Worm (Caenorhabditis elegans) whole organism, late embryonic: ENCODE measurements around the gene C46F11.6.

Experiments used
- K02D7.2 ChIP-seq: sonication (generic microtip); optimal IDR thresholded peaks from 2 replicates; lab custom pipeline; 2017; ENCODE audit warnings: mild to moderate bottlenecking, missing genetic modification characterization, missing compliant biosample characterization
- K09A11.1 ChIP-seq: sonication (generic microtip); optimal IDR thresholded peaks from 2 replicates; lab custom pipeline; 2017; ENCODE audit warnings: antibody characterized with exemption, mild to moderate bottlenecking, missing genetic modification characterization, missing compliant biosample characterization; ENCODE audit not compliant: insufficient read depth
- T23F11.4 ChIP-seq: fragments of 200-800 bp; sonication (Bioruptor generic); optimal IDR thresholded peaks from 2 replicates; lab custom pipeline; 2018; ENCODE audit warnings: mild to moderate bottlenecking, missing genetic modification characterization, missing compliant biosample characterization
- Y22D7AL.16 ChIP-seq: sonication (generic microtip); optimal IDR thresholded peaks from 2 replicates; lab custom pipeline; 2016; ENCODE audit warnings: missing genetic modification characterization, missing compliant biosample characterization
- ahr-1 ChIP-seq: sonication (generic microtip); optimal IDR thresholded peaks from 2 replicates; lab custom pipeline; 2016; ENCODE audit warnings: missing genetic modification characterization, missing compliant biosample characterization
- ama-1 ChIP-seq: fragments of 150-350 bp; optimal IDR thresholded peaks from 2 replicates; lab custom pipeline; 2014
- ceh-14 ChIP-seq: sonication (generic microtip); optimal IDR thresholded peaks from 2 replicates; lab custom pipeline; 2016; ENCODE audit warnings: missing genotype, missing genetic modification characterization, missing compliant biosample characterization
- ceh-18 ChIP-seq: sonication (generic microtip); optimal IDR thresholded peaks from 2 replicates; lab custom pipeline; 2016; ENCODE audit warnings: missing genetic modification characterization, missing compliant biosample characterization
- ceh-19 ChIP-seq: fragments of 200-800 bp; sonication (Bioruptor generic); optimal IDR thresholded peaks from 2 replicates; lab custom pipeline; 2018; ENCODE audit warnings: mild to moderate bottlenecking, missing genetic modification characterization, missing compliant biosample characterization
- ceh-24 ChIP-seq: sonication (generic microtip); optimal IDR thresholded peaks from 2 replicates; lab custom pipeline; 2016; ENCODE audit warnings: mild to moderate bottlenecking, missing genetic modification characterization, missing compliant biosample characterization
- ceh-30 ChIP-seq: fragments of 150-350 bp; optimal IDR thresholded peaks from 2 replicates; lab custom pipeline; 2014; ENCODE audit warnings: missing biosample characterization, missing genetic modification characterization
- ceh-48 ChIP-seq: sonication (generic microtip); optimal IDR thresholded peaks from 2 replicates; lab custom pipeline; 2016; ENCODE audit warnings: missing genetic modification characterization, inconsistent platforms, missing compliant biosample characterization
- che-1 ChIP-seq: sonication (generic microtip); optimal IDR thresholded peaks from 2 replicates; lab custom pipeline; 2016; ENCODE audit warnings: mild to moderate bottlenecking, missing genetic modification characterization, missing compliant biosample characterization
- dve-1 ChIP-seq: sonication (generic microtip); optimal IDR thresholded peaks from 2 replicates; lab custom pipeline; 2017; ENCODE audit warnings: antibody characterized with exemption, mild to moderate bottlenecking, missing genetic modification characterization, missing compliant biosample characterization
- elt-2 ChIP-seq: sonication (generic microtip); optimal IDR thresholded peaks from 2 replicates; lab custom pipeline; 2016; ENCODE audit warnings: missing genetic modification reagents, missing genetic modification characterization, missing compliant biosample characterization
- fax-1 ChIP-seq: sonication (generic microtip); optimal IDR thresholded peaks from 2 replicates; lab custom pipeline; 2016; ENCODE audit warnings: missing genotype, missing genetic modification characterization, missing compliant biosample characterization
- fkh-6 ChIP-seq: sonication (generic microtip); optimal IDR thresholded peaks from 2 replicates; lab custom pipeline; 2016; ENCODE audit warnings: missing genetic modification characterization, missing compliant biosample characterization
- hlh-15 ChIP-seq: sonication (generic microtip); optimal IDR thresholded peaks from 2 replicates; lab custom pipeline; 2016; ENCODE audit warnings: missing genetic modification characterization, missing compliant biosample characterization
- hlh-30 ChIP-seq: sonication (generic microtip); optimal IDR thresholded peaks from 2 replicates; lab custom pipeline; 2017; ENCODE audit warnings: antibody characterized with exemption, missing genetic modification characterization, missing compliant biosample characterization; ENCODE audit not compliant: insufficient read depth
- hlh-8 ChIP-seq: sonication (generic microtip); optimal IDR thresholded peaks from 2 replicates; lab custom pipeline; 2016; ENCODE audit warnings: missing genotype, missing genetic modification characterization, missing compliant biosample characterization
- lim-6 ChIP-seq: sonication (generic microtip); optimal IDR thresholded peaks from 2 replicates; lab custom pipeline; 2016; ENCODE audit warnings: missing genetic modification characterization, missing compliant biosample characterization
- mec-3 ChIP-seq: sonication (generic microtip); optimal IDR thresholded peaks from 2 replicates; lab custom pipeline; 2016; ENCODE audit warnings: borderline replicate concordance, missing genetic modification characterization, missing compliant biosample characterization
- nfya-1 ChIP-seq: sonication (generic microtip); optimal IDR thresholded peaks from 2 replicates; lab custom pipeline; 2017; ENCODE audit warnings: missing genetic modification characterization, mild to moderate bottlenecking, missing compliant biosample characterization, antibody characterized with exemption, moderate library complexity
- nhr-232 ChIP-seq: sonication (generic microtip); optimal IDR thresholded peaks from 2 replicates; lab custom pipeline; 2016; ENCODE audit warnings: missing genetic modification characterization, missing compliant biosample characterization
- pha-2 ChIP-seq: sonication (generic microtip); optimal IDR thresholded peaks from 2 replicates; lab custom pipeline; 2017; ENCODE audit warnings: mild to moderate bottlenecking, missing genetic modification characterization, missing compliant biosample characterization
- pha-4 ChIP-seq: fragments of 150-350 bp; optimal IDR thresholded peaks from 2 replicates; lab custom pipeline; 2018; ENCODE audit warnings: missing biosample characterization, missing genetic modification reagents, missing genetic modification characterization
- pqm-1 ChIP-seq: sonication (generic microtip); optimal IDR thresholded peaks from 2 replicates; lab custom pipeline; 2016; ENCODE audit warnings: missing genetic modification characterization, missing compliant biosample characterization
- pros-1 ChIP-seq: fragments of 150-350 bp; optimal IDR thresholded peaks from 2 replicates; lab custom pipeline; 2014; ENCODE audit warnings: missing biosample characterization, missing genetic modification reagents, missing genetic modification characterization
- ref-2 ChIP-seq: sonication (generic microtip); optimal IDR thresholded peaks from 2 replicates; lab custom pipeline; 2016; ENCODE audit warnings: missing genetic modification characterization, missing compliant biosample characterization
- rnt-1 ChIP-seq: sonication (generic microtip); optimal IDR thresholded peaks from 2 replicates; lab custom pipeline; 2016; ENCODE audit warnings: missing genetic modification characterization, missing compliant biosample characterization
- sdc-2 ChIP-seq: sonication (generic microtip); optimal IDR thresholded peaks from 2 replicates; lab custom pipeline; 2016; ENCODE audit warnings: missing genotype, missing genetic modification characterization, missing compliant biosample characterization
- sox-2 ChIP-seq: fragments of 200-800 bp; sonication (Bioruptor generic); IDR thresholded peaks from 2 replicates; pipeline ENCODE4 v1.3.6; 2022; ENCODE audit warnings: missing genetic modification reagents, missing genetic modification characterization, missing compliant biosample characterization
- syd-9 ChIP-seq: sonication (generic microtip); optimal IDR thresholded peaks from 2 replicates; lab custom pipeline; 2016; ENCODE audit warnings: mild to moderate bottlenecking, missing genetic modification characterization, moderate library complexity, missing compliant biosample characterization
- tbx-2 ChIP-seq: sonication (generic microtip); optimal IDR thresholded peaks from 2 replicates; lab custom pipeline; 2016; ENCODE audit warnings: missing genetic modification characterization, missing compliant biosample characterization
- tbx-7 ChIP-seq: sonication (generic microtip); optimal IDR thresholded peaks from 2 replicates; lab custom pipeline; 2016; ENCODE audit warnings: missing genotype, missing genetic modification characterization, missing compliant biosample characterization
- unc-3 ChIP-seq, 2 experiments: fragments of 200-800 bp in 1 of 2; sonication (Bioruptor generic) in 1 of 2; sonication (generic microtip) in 1 of 2; conservative IDR thresholded peaks in 1 of 2; optimal IDR thresholded peaks in 1 of 2; 2 replicates each; pipeline versions ENCODE4 v1.3.6 to Lab custom; 2016 to 2022; ENCODE audit warnings: missing compliant biosample characterization in 2 of 2, missing genetic modification characterization in 2 of 2, missing genetic modification reagents in 1 of 2
- unc-42 ChIP-seq: sonication (generic microtip); optimal IDR thresholded peaks from 2 replicates; lab custom pipeline; 2016; ENCODE audit warnings: missing genotype, missing genetic modification characterization, missing compliant biosample characterization
- unc-55 ChIP-seq: sonication (generic microtip); optimal IDR thresholded peaks from 2 replicates; lab custom pipeline; 2017; ENCODE audit warnings: missing biosample characterization, missing genetic modification reagents, missing genetic modification characterization
- unc-86 ChIP-seq: sonication (generic microtip); optimal IDR thresholded peaks from 2 replicates; lab custom pipeline; 2016; ENCODE audit warnings: missing genetic modification characterization, missing compliant biosample characterization
- ztf-16 ChIP-seq: sonication (generic microtip); optimal IDR thresholded peaks from 2 replicates; lab custom pipeline; 2017; ENCODE audit warnings: missing genetic modification characterization, missing compliant biosample characterization

The C46F11.6 gene

DNA sequence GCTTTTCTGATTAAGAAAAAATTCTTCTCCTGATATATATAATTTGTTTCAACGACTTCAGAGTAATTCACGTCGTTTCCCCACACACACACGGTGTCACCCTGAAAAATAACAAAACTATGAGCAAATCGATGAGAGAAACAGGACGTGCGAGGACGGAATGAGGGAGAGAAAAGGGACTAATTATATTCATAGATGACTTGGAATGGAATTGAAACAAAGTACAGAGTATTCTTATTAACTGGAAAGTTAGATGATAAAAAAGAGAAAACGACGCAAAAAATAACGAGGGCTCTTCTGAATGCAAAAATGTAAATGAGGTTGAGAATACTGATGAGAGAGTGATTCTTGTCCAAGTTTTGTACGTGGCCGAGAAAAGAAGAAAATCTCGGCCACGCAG lies at the start of gene C46F11.6:
Gene C46F11.6 (minus strand): TSS at position 101 of the 400 bp plus-strand sequence.
- no peak for TF ChIP-seq pros-1 (tag; lab: Kevin White, UChicago)
- no peak for TF ChIP-seq ceh-24 (tag; lab: Kevin White, UChicago)

ce11 chrIII:3719564-3719963 lies 49.3 kb upstream of the C46F11.6 start, which contains the start of gene C14B1.8:
TSS of gene C14B1.8 (minus strand) at chrIII:3719680.
- TF ChIP-seq ceh-18 (tag; lab: Kevin White, UChicago) = no peak
- TF ChIP-seq mec-3 (tag; lab: Kevin White, UChicago) = no peak
- peak; percentile 95 for TF ChIP-seq unc-42 (tag; lab: Kevin White, UChicago)

DNA sequence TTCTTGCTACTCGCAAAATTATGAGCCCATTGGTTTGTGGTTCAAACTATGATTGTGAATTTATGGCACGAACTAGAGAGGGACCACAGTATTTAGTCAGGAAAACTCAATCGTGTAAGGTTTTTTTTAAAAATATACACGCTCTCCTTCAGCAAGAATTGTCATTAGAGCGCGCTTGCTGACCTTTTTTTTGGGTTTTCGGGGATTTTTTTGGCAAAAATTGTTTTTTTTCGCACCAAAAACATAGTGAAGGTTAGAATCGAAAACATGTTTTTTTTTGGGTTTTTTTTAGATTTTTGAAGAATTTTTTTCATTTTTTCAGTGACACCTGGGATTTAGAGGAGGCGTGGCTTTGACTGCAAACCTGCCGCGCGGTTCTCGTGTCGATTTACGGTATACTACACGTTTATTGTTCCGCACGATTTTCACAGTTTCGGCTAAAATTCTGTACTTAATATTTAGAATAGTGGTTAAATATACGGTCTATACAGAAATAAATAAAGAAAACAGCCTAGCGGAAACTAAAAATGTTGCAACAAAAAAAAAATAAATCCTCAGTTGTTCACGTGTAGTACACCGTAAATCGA lies 45.9 kb upstream of the C46F11.6 start:
- no peak for TF ChIP-seq rnt-1
- no peak for TF ChIP-seq pha-4 (tag; lab: Kevin White, UChicago)
- TF ChIP-seq tbx-2 = peak; percentile 16

ce11 chrIII:3713163-3713562 lies 42.9 kb upstream of the C46F11.6 start, which contains the start of gene nrde-1:
TSS of gene nrde-1 (plus strand) at chrIII:3713463.
- TF ChIP-seq nfya-1 (tag; lab: Kevin White, UChicago) (no peak), pha-2 (tag; lab: Kevin White, UChicago) (no peak), sdc-2 (tag; lab: Kevin White, UChicago) (no peak), ceh-48 (tag; lab: Kevin White, UChicago) (no peak), hlh-8 (no peak), T23F11.4 (GFP tag; lab: Kevin White, UChicago) (no peak), sox-2 (GFP tag; lab: Robert Waterston, UW) (no peak), elt-2 (no peak)

DNA sequence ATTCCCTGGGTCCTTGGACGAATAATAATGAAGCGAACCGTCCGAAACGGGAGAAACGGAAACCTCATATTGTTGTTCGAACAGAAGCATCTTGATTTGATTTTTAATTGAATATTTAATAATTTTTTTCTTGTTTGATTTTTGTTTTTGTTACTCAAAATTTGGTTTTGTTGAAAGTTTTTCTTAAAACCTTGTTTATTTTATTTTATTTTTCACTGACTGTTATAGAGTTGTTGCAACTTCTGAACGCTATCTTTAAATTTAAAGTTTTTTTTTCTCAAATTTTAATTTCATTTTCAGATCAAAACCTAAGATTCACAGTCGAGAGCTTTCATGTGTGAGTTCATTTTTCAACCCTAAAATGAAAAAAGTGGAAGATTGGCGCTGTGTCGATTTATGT lies 38.8 kb upstream of the C46F11.6 start, which contains the start of gene alkb-8:
Gene alkb-8 (plus strand): TSS at position 301 of the 400 bp plus-strand sequence.
- TF ChIP-seq pros-1 (tag; lab: Kevin White, UChicago) (no peak), hlh-30 (no peak), hlh-15 (tag; lab: Kevin White, UChicago) (no peak), ref-2 (tag; lab: Kevin White, UChicago) (no peak), unc-55 (GFP tag; lab: Kevin White, UChicago) (no peak), ceh-19 (GFP tag; lab: Kevin White, UChicago) (no peak), ceh-18 (tag; lab: Kevin White, UChicago) (no peak), ceh-30 (tag; lab: Kevin White, UChicago) (no peak), unc-86 (tag; lab: Kevin White, UChicago) (no peak), pqm-1 (no peak), ama-1 (no peak), pha-2 (tag; lab: Kevin White, UChicago) (no peak), ceh-14 (no peak), tbx-7 (tag; lab: Kevin White, UChicago) (no peak), T23F11.4 (GFP tag; lab: Kevin White, UChicago) (no peak), syd-9 (tag; lab: Kevin White, UChicago) (no peak), dve-1 (tag; lab: Kevin White, UChicago) (no peak), sox-2 (GFP tag; lab: Robert Waterston, UW) (no peak), K02D7.2 (tag; lab: Kevin White, UChicago) (no peak), unc-3 (GFP tag; conservative IDR thresholded peaks at IDR 0.05; lab: Robert Waterston, UW) (no peak), unc-3 (tag; optimal IDR thresholded peaks at IDR 0.05; lab: Kevin White, UChicago) (no peak)

DNA sequence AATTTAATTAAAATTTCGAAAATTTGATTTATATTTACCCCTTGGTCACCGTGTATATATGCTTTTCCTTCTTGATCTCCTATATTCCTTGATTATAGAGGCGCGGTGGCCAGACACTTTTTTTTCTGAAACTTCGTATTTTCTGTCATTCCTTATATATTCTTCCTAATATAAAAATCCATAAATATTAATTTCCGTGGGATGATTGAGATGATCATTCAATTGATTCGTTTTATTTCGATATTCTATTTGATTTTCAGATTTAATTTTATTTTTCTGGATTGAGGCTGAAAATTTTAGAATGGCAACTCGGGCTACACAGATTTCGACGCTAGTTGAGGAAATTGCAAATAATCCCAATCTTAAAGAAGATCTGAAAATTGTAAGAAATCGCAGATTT lies 36.4 kb upstream of the C46F11.6 start, which contains the start of gene dph-1:
Gene dph-1 (plus strand): TSS at position 301 of the 400 bp plus-strand sequence.
- TF ChIP-seq ceh-19 (GFP tag; lab: Kevin White, UChicago) (no peak), lim-6 (tag; lab: Kevin White, UChicago) (no peak), ceh-48 (tag; lab: Kevin White, UChicago) (no peak), pha-4 (tag; lab: Kevin White, UChicago) (no peak), Y22D7AL.16 (tag; lab: Kevin White, UChicago) (no peak), ztf-16 (tag; lab: Kevin White, UChicago) (no peak), ahr-1 (tag; lab: Kevin White, UChicago) (no peak), K09A11.1 (tag; lab: Kevin White, UChicago) (no peak), elt-2 (no peak), fkh-6 (tag; lab: Kevin White, UChicago) (no peak), nhr-232 (no peak), pqm-1 (no peak), sox-2 (GFP tag; lab: Robert Waterston, UW) (no peak), fax-1 (tag; lab: Kevin White, UChicago) (no peak), che-1 (tag; lab: Kevin White, UChicago) (no peak), unc-55 (GFP tag; lab: Kevin White, UChicago) (no peak)
- TF ChIP-seq, all 69 proteins: peak for 0
